Worm (Caenorhabditis elegans) whole organism, late embryonic: ENCODE data around the gene aak-1.

Source experiments
- C38D4.7 ChIP-seq: fragments of 200-800 bp; sonication (Bioruptor generic); optimal IDR thresholded peaks from 2 replicates; lab custom pipeline; 2018; ENCODE audit warnings: mild to moderate bottlenecking, missing genetic modification characterization, moderate library complexity, missing compliant biosample characterization
- F13H6.1 ChIP-seq: sonication (generic microtip); optimal IDR thresholded peaks from 2 replicates; lab custom pipeline; 2016; ENCODE audit warnings: missing genetic modification characterization, missing compliant biosample characterization
- Y22D7AL.16 ChIP-seq: sonication (generic microtip); optimal IDR thresholded peaks from 2 replicates; lab custom pipeline; 2016; ENCODE audit warnings: missing genetic modification characterization, missing compliant biosample characterization
- ama-1 ChIP-seq: fragments of 150-350 bp; optimal IDR thresholded peaks from 2 replicates; lab custom pipeline; 2014
- ceh-18 ChIP-seq: sonication (generic microtip); optimal IDR thresholded peaks from 2 replicates; lab custom pipeline; 2016; ENCODE audit warnings: missing genetic modification characterization, missing compliant biosample characterization
- ceh-19 ChIP-seq: fragments of 200-800 bp; sonication (Bioruptor generic); optimal IDR thresholded peaks from 2 replicates; lab custom pipeline; 2018; ENCODE audit warnings: mild to moderate bottlenecking, missing genetic modification characterization, missing compliant biosample characterization
- ceh-2 ChIP-seq: sonication (generic microtip); optimal IDR thresholded peaks from 2 replicates; lab custom pipeline; 2016; ENCODE audit warnings: missing genotype, missing genetic modification characterization, missing compliant biosample characterization
- ceh-22 ChIP-seq: sonication (generic microtip); optimal IDR thresholded peaks from 2 replicates; lab custom pipeline; 2017; ENCODE audit warnings: missing biosample characterization, missing genetic modification characterization
- ceh-24 ChIP-seq: sonication (generic microtip); optimal IDR thresholded peaks from 2 replicates; lab custom pipeline; 2016; ENCODE audit warnings: mild to moderate bottlenecking, missing genetic modification characterization, missing compliant biosample characterization
- ceh-31 ChIP-seq: sonication (generic microtip); optimal IDR thresholded peaks from 2 replicates; lab custom pipeline; 2016; ENCODE audit warnings: missing genetic modification characterization, missing compliant biosample characterization
- ceh-34 ChIP-seq: sonication (generic microtip); optimal IDR thresholded peaks from 2 replicates; lab custom pipeline; 2016; ENCODE audit warnings: mild to moderate bottlenecking, missing genetic modification characterization, missing compliant biosample characterization
- ceh-45 ChIP-seq: fragments of 200-800 bp; sonication (Bioruptor generic); IDR thresholded peaks from 2 replicates; pipeline ENCODE4 v1.3.6; 2022; ENCODE audit warnings: missing genetic modification reagents, missing genetic modification characterization, missing compliant biosample characterization
- ceh-48 ChIP-seq: sonication (generic microtip); optimal IDR thresholded peaks from 2 replicates; lab custom pipeline; 2016; ENCODE audit warnings: missing genetic modification characterization, inconsistent platforms, missing compliant biosample characterization
- ceh-6 ChIP-seq: fragments of 200-800 bp; sonication (Bioruptor generic); optimal IDR thresholded peaks from 2 replicates; lab custom pipeline; 2018; ENCODE audit warnings: mild to moderate bottlenecking, missing genetic modification characterization, missing compliant biosample characterization
- dmd-4 ChIP-seq: sonication (generic microtip); optimal IDR thresholded peaks from 2 replicates; lab custom pipeline; 2016; ENCODE audit warnings: borderline replicate concordance, missing genetic modification characterization, missing compliant biosample characterization
- dve-1 ChIP-seq: sonication (generic microtip); optimal IDR thresholded peaks from 2 replicates; lab custom pipeline; 2017; ENCODE audit warnings: antibody characterized with exemption, mild to moderate bottlenecking, missing genetic modification characterization, missing compliant biosample characterization
- elt-2 ChIP-seq: sonication (generic microtip); optimal IDR thresholded peaks from 2 replicates; lab custom pipeline; 2016; ENCODE audit warnings: missing genetic modification reagents, missing genetic modification characterization, missing compliant biosample characterization
- elt-4 ChIP-seq: sonication (generic microtip); optimal IDR thresholded peaks from 2 replicates; lab custom pipeline; 2016; ENCODE audit warnings: missing genetic modification characterization, missing compliant biosample characterization
- ets-4 ChIP-seq: sonication (generic microtip); optimal IDR thresholded peaks from 2 replicates; lab custom pipeline; 2016; ENCODE audit warnings: missing genetic modification characterization, missing compliant biosample characterization
- eyg-1 ChIP-seq: sonication (generic microtip); optimal IDR thresholded peaks from 2 replicates; lab custom pipeline; 2016; ENCODE audit warnings: missing genotype, missing genetic modification characterization, missing compliant biosample characterization
- fax-1 ChIP-seq: sonication (generic microtip); optimal IDR thresholded peaks from 2 replicates; lab custom pipeline; 2016; ENCODE audit warnings: missing genotype, missing genetic modification characterization, missing compliant biosample characterization
- fkh-6 ChIP-seq: sonication (generic microtip); optimal IDR thresholded peaks from 2 replicates; lab custom pipeline; 2016; ENCODE audit warnings: missing genetic modification characterization, missing compliant biosample characterization
- hlh-13 ChIP-seq: fragments of 200-800 bp; sonication (Bioruptor generic); optimal IDR thresholded peaks from 2 replicates; lab custom pipeline; 2018; ENCODE audit warnings: mild to moderate bottlenecking, missing genetic modification characterization, missing compliant biosample characterization
- hlh-15 ChIP-seq: sonication (generic microtip); optimal IDR thresholded peaks from 2 replicates; lab custom pipeline; 2016; ENCODE audit warnings: missing genetic modification characterization, missing compliant biosample characterization
- hlh-30 ChIP-seq: sonication (generic microtip); optimal IDR thresholded peaks from 2 replicates; lab custom pipeline; 2017; ENCODE audit warnings: antibody characterized with exemption, missing genetic modification characterization, missing compliant biosample characterization; ENCODE audit not compliant: insufficient read depth
- hlh-8 ChIP-seq: sonication (generic microtip); optimal IDR thresholded peaks from 2 replicates; lab custom pipeline; 2016; ENCODE audit warnings: missing genotype, missing genetic modification characterization, missing compliant biosample characterization
- nfya-1 ChIP-seq: sonication (generic microtip); optimal IDR thresholded peaks from 2 replicates; lab custom pipeline; 2017; ENCODE audit warnings: missing genetic modification characterization, mild to moderate bottlenecking, missing compliant biosample characterization, antibody characterized with exemption, moderate library complexity
- nhr-11 ChIP-seq: fragments of 150-350 bp; optimal IDR thresholded peaks from 2 replicates; lab custom pipeline; 2014; ENCODE audit warnings: missing biosample characterization, missing genetic modification characterization
- nhr-232 ChIP-seq: sonication (generic microtip); optimal IDR thresholded peaks from 2 replicates; lab custom pipeline; 2016; ENCODE audit warnings: missing genetic modification characterization, missing compliant biosample characterization
- npax-4 ChIP-seq: sonication (generic microtip); optimal IDR thresholded peaks from 2 replicates; lab custom pipeline; 2016; ENCODE audit warnings: missing genetic modification characterization, missing compliant biosample characterization
- odd-2 ChIP-seq: sonication (generic microtip); optimal IDR thresholded peaks from 2 replicates; lab custom pipeline; 2017; ENCODE audit warnings: antibody characterized with exemption, mild to moderate bottlenecking, missing genetic modification characterization, missing compliant biosample characterization
- pag-3 ChIP-seq: sonication (generic microtip); optimal IDR thresholded peaks from 2 replicates; lab custom pipeline; 2016; ENCODE audit warnings: missing compliant biosample characterization, missing genetic modification characterization, borderline replicate concordance
- pha-2 ChIP-seq: sonication (generic microtip); optimal IDR thresholded peaks from 2 replicates; lab custom pipeline; 2017; ENCODE audit warnings: mild to moderate bottlenecking, missing genetic modification characterization, missing compliant biosample characterization
- pha-4 ChIP-seq: fragments of 150-350 bp; optimal IDR thresholded peaks from 2 replicates; lab custom pipeline; 2018; ENCODE audit warnings: missing biosample characterization, missing genetic modification reagents, missing genetic modification characterization
- pros-1 ChIP-seq: fragments of 150-350 bp; optimal IDR thresholded peaks from 2 replicates; lab custom pipeline; 2014; ENCODE audit warnings: missing biosample characterization, missing genetic modification reagents, missing genetic modification characterization
- ref-2 ChIP-seq: sonication (generic microtip); optimal IDR thresholded peaks from 2 replicates; lab custom pipeline; 2016; ENCODE audit warnings: missing genetic modification characterization, missing compliant biosample characterization
- rnt-1 ChIP-seq: sonication (generic microtip); optimal IDR thresholded peaks from 2 replicates; lab custom pipeline; 2016; ENCODE audit warnings: missing genetic modification characterization, missing compliant biosample characterization
- sdc-2 ChIP-seq: sonication (generic microtip); optimal IDR thresholded peaks from 2 replicates; lab custom pipeline; 2016; ENCODE audit warnings: missing genotype, missing genetic modification characterization, missing compliant biosample characterization
- sox-2 ChIP-seq: fragments of 200-800 bp; sonication (Bioruptor generic); IDR thresholded peaks from 2 replicates; pipeline ENCODE4 v1.3.6; 2022; ENCODE audit warnings: missing genetic modification reagents, missing genetic modification characterization, missing compliant biosample characterization
- syd-9 ChIP-seq: sonication (generic microtip); optimal IDR thresholded peaks from 2 replicates; lab custom pipeline; 2016; ENCODE audit warnings: mild to moderate bottlenecking, missing genetic modification characterization, moderate library complexity, missing compliant biosample characterization
- tbx-2 ChIP-seq: sonication (generic microtip); optimal IDR thresholded peaks from 2 replicates; lab custom pipeline; 2016; ENCODE audit warnings: missing genetic modification characterization, missing compliant biosample characterization
- tbx-7 ChIP-seq: sonication (generic microtip); optimal IDR thresholded peaks from 2 replicates; lab custom pipeline; 2016; ENCODE audit warnings: missing genotype, missing genetic modification characterization, missing compliant biosample characterization
- unc-42 ChIP-seq: sonication (generic microtip); optimal IDR thresholded peaks from 2 replicates; lab custom pipeline; 2016; ENCODE audit warnings: missing genotype, missing genetic modification characterization, missing compliant biosample characterization
- unc-55 ChIP-seq: sonication (generic microtip); optimal IDR thresholded peaks from 2 replicates; lab custom pipeline; 2017; ENCODE audit warnings: missing biosample characterization, missing genetic modification reagents, missing genetic modification characterization
- unc-86 ChIP-seq: sonication (generic microtip); optimal IDR thresholded peaks from 2 replicates; lab custom pipeline; 2016; ENCODE audit warnings: missing genetic modification characterization, missing compliant biosample characterization
- zip-5 ChIP-seq: sonication (generic microtip); optimal IDR thresholded peaks from 2 replicates; lab custom pipeline; 2016; ENCODE audit warnings: missing genetic modification characterization, missing compliant biosample characterization
- ztf-16 ChIP-seq: sonication (generic microtip); optimal IDR thresholded peaks from 2 replicates; lab custom pipeline; 2017; ENCODE audit warnings: missing genetic modification characterization, missing compliant biosample characterization

Gene aak-1

DNA sequence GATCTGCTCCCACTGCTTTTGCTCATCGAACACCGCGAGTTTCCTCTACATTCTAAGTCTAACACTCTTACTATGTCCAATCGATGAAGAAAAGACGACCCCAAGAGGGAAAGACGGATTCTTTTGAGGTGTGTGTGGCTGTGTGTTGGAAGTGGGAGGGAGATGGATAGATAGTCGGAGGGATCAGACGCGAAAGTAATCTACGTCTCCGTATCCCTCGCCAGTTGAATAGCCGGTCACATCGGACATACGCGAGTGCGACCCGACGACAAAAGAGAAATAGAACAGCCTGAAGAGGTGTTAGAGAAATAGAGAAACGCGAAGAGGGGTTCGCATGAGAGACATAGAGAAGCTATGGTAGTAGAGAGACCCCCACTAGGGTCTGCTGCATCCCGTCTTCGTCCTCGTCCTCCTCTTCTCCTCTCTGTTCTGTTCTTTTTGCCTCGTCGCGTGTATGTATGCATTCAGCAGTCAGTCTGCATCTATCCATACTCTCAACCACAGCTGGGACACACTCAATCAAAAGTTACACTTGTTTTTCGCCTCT lies 34.8 kb upstream of the aak-1 start (continued):
- TF ChIP-seq dmd-4 (tag; lab: Kevin White, UChicago), result peak; percentile 6
- peak; percentile 55 for TF ChIP-seq hlh-8
- peak; percentile 17 for TF ChIP-seq tbx-7 (tag; lab: Kevin White, UChicago)
- TF ChIP-seq ceh-18, result peak; percentile 90
- TF ChIP-seq fax-1, result no peak
- TF ChIP-seq Y22D7AL.16 (tag; lab: Kevin White, UChicago), result no peak
- TF ChIP-seq unc-86, result no peak
- peak; percentile 17 for TF ChIP-seq elt-2 (tag; lab: Kevin White, UChicago)
- TF ChIP-seq ceh-6 (GFP tag; lab: Kevin White, UChicago), result no peak
- TF ChIP-seq rnt-1, result peak; percentile 89
- TF ChIP-seq nhr-11 (tag; lab: Kevin White, UChicago), result no peak
- peak; percentile 69 for TF ChIP-seq unc-42 (tag; lab: Kevin White, UChicago)
- TF ChIP-seq F13H6.1 (tag; lab: Kevin White, UChicago), result peak; percentile 83
- TF ChIP-seq nhr-232 (tag; lab: Kevin White, UChicago), result no peak
- TF ChIP-seq unc-55 (GFP tag; lab: Kevin White, UChicago), result peak; percentile 91
- no peak for TF ChIP-seq zip-5 (tag; lab: Kevin White, UChicago)
- TF ChIP-seq C38D4.7, result no peak

DNA sequence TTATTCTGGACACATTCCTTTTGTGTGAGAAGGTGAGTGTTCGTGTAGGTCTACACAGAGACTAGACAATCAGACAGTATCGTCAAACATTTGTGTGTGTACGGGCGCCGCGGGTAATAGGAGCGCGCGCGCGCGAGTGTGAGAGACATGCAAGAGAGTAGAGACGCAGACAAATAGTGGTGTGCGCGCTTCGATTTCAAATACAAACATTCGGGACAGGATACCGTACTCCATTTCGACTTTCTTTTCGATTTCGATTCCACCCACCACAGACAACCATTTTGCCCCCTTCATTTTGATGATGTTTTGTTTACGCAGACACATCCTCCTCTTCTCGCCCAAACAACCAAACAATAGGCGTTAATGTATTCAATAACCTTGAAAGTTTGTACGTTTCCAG lies 33.9 kb upstream of the aak-1 start:
- TF ChIP-seq ceh-34, result peak; percentile 82
- TF ChIP-seq nfya-1 (tag; lab: Kevin White, UChicago), result peak; percentile 60
- TF ChIP-seq tbx-2 (tag; lab: Kevin White, UChicago), result peak; percentile 51
- peak; percentile 13 for TF ChIP-seq ceh-19 (GFP tag; lab: Kevin White, UChicago)
- no peak for TF ChIP-seq rnt-1
- TF ChIP-seq hlh-8, result no peak
- peak; percentile 76 for TF ChIP-seq ceh-31 (tag; lab: Kevin White, UChicago)
- peak; percentile 5 for TF ChIP-seq ama-1 (lab: Kevin White, UChicago)
- TF ChIP-seq ceh-6 (GFP tag; lab: Kevin White, UChicago), result no peak
- no peak for TF ChIP-seq ceh-48 (tag; lab: Kevin White, UChicago)
- peak; percentile 3 for TF ChIP-seq hlh-30 (tag; lab: Kevin White, UChicago)
- TF ChIP-seq ets-4 (tag; lab: Kevin White, UChicago), result peak; percentile 42
- TF ChIP-seq ceh-2 (tag; lab: Kevin White, UChicago), result no peak
- peak; percentile 26 for TF ChIP-seq pha-2 (tag; lab: Kevin White, UChicago)
- TF ChIP-seq syd-9 (tag; lab: Kevin White, UChicago), result no peak
- TF ChIP-seq ceh-18, result peak; percentile 28
- TF ChIP-seq ztf-16 (tag; lab: Kevin White, UChicago), result peak; percentile 25
- no peak for TF ChIP-seq odd-2 (tag; lab: Kevin White, UChicago)
- peak; percentile 7 for TF ChIP-seq F13H6.1 (tag; lab: Kevin White, UChicago)
- no peak for TF ChIP-seq fkh-6
- no peak for TF ChIP-seq pha-4 (tag; lab: Kevin White, UChicago)
- TF ChIP-seq pros-1, result peak; percentile 87
- TF ChIP-seq sox-2 (GFP tag; lab: Robert Waterston, UW), result no peak
- peak; percentile 77 for TF ChIP-seq ref-2 (tag; lab: Kevin White, UChicago)
- TF ChIP-seq unc-55 (GFP tag; lab: Kevin White, UChicago), result peak; percentile 41

DNA sequence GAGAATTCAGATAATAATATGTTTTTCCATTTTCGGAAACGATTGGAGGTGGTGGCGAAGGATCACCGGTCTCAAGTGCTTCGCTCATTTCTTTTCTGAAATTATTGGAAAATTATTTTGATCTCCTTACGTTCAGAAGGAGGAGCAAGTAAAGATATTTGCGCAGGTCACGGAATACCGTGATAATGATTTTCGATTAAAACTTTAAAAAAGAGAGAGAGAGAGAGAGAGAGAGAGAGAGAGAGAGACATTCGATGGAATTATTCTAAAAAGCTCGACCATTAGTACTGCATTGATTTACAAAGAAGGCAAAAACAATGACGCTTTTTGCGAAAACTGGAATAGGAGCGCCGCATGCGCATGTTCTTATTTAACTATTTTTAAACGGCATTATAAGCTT lies 31.4 kb upstream of the aak-1 start, which contains the start of gene ztf-1:
TSS of gene ztf-1 (minus strand) at position 101 of the 400 bp plus-strand sequence.
- TF ChIP-seq ceh-34 (no peak), unc-42 (tag; lab: Kevin White, UChicago) (no peak), zip-5 (tag; lab: Kevin White, UChicago) (no peak), elt-4 (no peak), ceh-22 (tag; lab: Kevin White, UChicago) (no peak), ceh-24 (tag; lab: Kevin White, UChicago) (no peak), dve-1 (tag; lab: Kevin White, UChicago) (no peak), hlh-15 (tag; lab: Kevin White, UChicago) (no peak), pag-3 (tag; lab: Kevin White, UChicago) (no peak), hlh-13 (GFP tag; lab: Kevin White, UChicago) (no peak), ceh-45 (no peak), npax-4 (tag; lab: Kevin White, UChicago) (no peak), sdc-2 (no peak), ceh-48 (tag; lab: Kevin White, UChicago) (no peak), eyg-1 (no peak)
